Worm (Caenorhabditis elegans) whole organism, midembryonic: Measurements from ENCODE around the gene F17C11.26.

Source experiments
- T22C8.4 ChIP-seq: fragments of 200-800 bp; sonication (Bioruptor generic); IDR thresholded peaks from 2 replicates; pipeline ENCODE4 v1.3.6; 2022; ENCODE audit warnings: missing genetic modification characterization, missing compliant biosample characterization
- cog-1 ChIP-seq: sonication (generic microtip); optimal IDR thresholded peaks from 2 replicates; lab custom pipeline; 2016; ENCODE audit warnings: missing genetic modification characterization, missing compliant biosample characterization
- flt-1 ChIP-seq: fragments of 200-800 bp; sonication (Bioruptor generic); IDR thresholded peaks from 2 replicates; pipeline ENCODE4 v1.3.6; 2022; ENCODE audit warnings: missing genetic modification characterization, missing compliant biosample characterization
- klf-2 ChIP-seq: fragments of 200-800 bp; sonication (Bioruptor generic); conservative IDR thresholded peaks from 2 replicates; pipeline ENCODE4 v1.3.6; 2022; ENCODE audit warnings: missing genetic modification reagents, missing genetic modification characterization, missing compliant biosample characterization
- med-1 ChIP-seq: sonication (generic microtip); optimal IDR thresholded peaks from 2 replicates; lab custom pipeline; 2017; ENCODE audit warnings: missing genetic modification characterization, mild to moderate bottlenecking, missing compliant biosample characterization, antibody characterized with exemption, missing genetic modification reagents; ENCODE audit not compliant: insufficient read depth
- tab-1 ChIP-seq: fragments of 200-800 bp; sonication (Bioruptor generic); IDR thresholded peaks from 2 replicates; pipeline ENCODE4 v1.3.6; 2022; ENCODE audit warnings: missing genetic modification characterization, missing compliant biosample characterization
- ztf-23 ChIP-seq: fragments of 200-800 bp; sonication (Bioruptor generic); IDR thresholded peaks from 2 replicates; pipeline ENCODE4 v1.3.6; 2022; ENCODE audit warnings: missing genetic modification reagents, missing genetic modification characterization, missing compliant biosample characterization

- TF ChIP-seq cog-1 (tag; lab: Kevin White, UChicago) (no peak), klf-2 (GFP tag; lab: Robert Waterston, UW) (no peak), flt-1 (GFP tag; lab: Robert Waterston, UW) (no peak), ztf-23 (no peak), med-1 (no peak), T22C8.4 (GFP tag; lab: Robert Waterston, UW) (no peak), tab-1 (GFP tag; lab: Robert Waterston, UW) (no peak)
Measured at ce11 chrV:10902682-10903081, 38.6 kb upstream of the F17C11.26 start, which contains the start of gene F32D8.8.
